Worm (Caenorhabditis elegans) whole organism, L1 larva: Measurements from ENCODE around the gene C31B8.12.

Source experiments
- Y116A8C.19 ChIP-seq: sonication (generic microtip); optimal IDR thresholded peaks from 2 replicates; lab custom pipeline; 2016; ENCODE audit warnings: missing compliant biosample characterization, missing genetic modification characterization, borderline replicate concordance
- ama-1 ChIP-seq: fragments of 150-350 bp; optimal IDR thresholded peaks from 2 replicates; lab custom pipeline; 2014
- ceh-8 ChIP-seq: fragments of 200-800 bp; sonication (Bioruptor generic); optimal IDR thresholded peaks from 2 replicates; lab custom pipeline; 2018; ENCODE audit warnings: mild to moderate bottlenecking, missing genetic modification characterization, moderate library complexity, missing compliant biosample characterization
- grh-1 ChIP-seq: fragments of 200-800 bp; sonication (Bioruptor generic); IDR thresholded peaks from 2 replicates; pipeline ENCODE4 v1.3.6; 2022; ENCODE audit warnings: missing genetic modification reagents, missing genetic modification characterization, missing compliant biosample characterization
- lsy-2 ChIP-seq, 2 experiments: fragments of 150-350 bp; optimal IDR thresholded peaks; 2 replicates each; lab custom pipeline; 2014; ENCODE audit warnings: missing biosample characterization in 2 of 2, missing genetic modification characterization in 2 of 2
- nhr-19 ChIP-seq: fragments of 200-800 bp; sonication (Bioruptor generic); conservative IDR thresholded peaks from 2 replicates; pipeline ENCODE4 v1.3.6; 2022; ENCODE audit warnings: missing genetic modification characterization, missing compliant biosample characterization
- nhr-47 ChIP-seq: sonication (generic microtip); optimal IDR thresholded peaks from 2 replicates; lab custom pipeline; 2016; ENCODE audit warnings: mild to moderate bottlenecking, missing genetic modification characterization, moderate library complexity, missing compliant biosample characterization
- nhr-76 ChIP-seq: sonication (generic microtip); optimal IDR thresholded peaks from 2 replicates; lab custom pipeline; 2017; ENCODE audit warnings: missing biosample characterization, missing genetic modification characterization
- ztf-11 ChIP-seq, 2 experiments: sonication (generic microtip); optimal IDR thresholded peaks; 2 replicates each; lab custom pipeline; 2016 to 2017; ENCODE audit warnings: missing genetic modification characterization in 2 of 2, missing biosample characterization in 1 of 2, missing compliant biosample characterization in 1 of 2

ce11 chrV:2880356-2880755 is 47.1 kb downstream of the C31B8.12 start:
- TF ChIP-seq ceh-8 (GFP tag; lab: Kevin White, UChicago) (no peak), nhr-19 (no peak), lsy-2 (tag; optimal IDR thresholded peaks at IDR 0.05; lab: Kevin White, UChicago) (no peak), nhr-47 (tag; lab: Kevin White, UChicago) (no peak), grh-1 (GFP tag; lab: Robert Waterston, UW) (no peak), nhr-76 (tag; lab: Kevin White, UChicago) (no peak), ztf-11 (tag; optimal IDR thresholded peaks at IDR 0.05; lab: Kevin White, UChicago) (no peak), Y116A8C.19 (tag; lab: Kevin White, UChicago) (no peak), ama-1 (lab: Kevin White, UChicago) (no peak)
